Worm (Caenorhabditis elegans): Measurements from ENCODE around the gene T13C2.2.

ce11 chrII:6754671-6755224 lies 37.2 kb upstream of the T13C2.2 start, which contains the start of the genes srx-95 and fis-1:
- no peak for TF ChIP-seq dox-1 (GFP tag; IDR thresholded peaks at IDR 0.05)
- TF ChIP-seq rec-8 (tag; optimal IDR thresholded peaks at IDR 0.05) = no peak
- no peak for TF ChIP-seq egl-44 (GFP tag; IDR thresholded peaks at IDR 0.05)
- no peak for TF ChIP-seq zim-3 (tag; optimal IDR thresholded peaks at IDR 0.05)
- no peak for TF ChIP-seq ama-1 (optimal IDR thresholded peaks at IDR 0.05)
- no peak for TF ChIP-seq ama-1 (GFP tag; optimal IDR thresholded peaks at IDR 0.05)
- TF ChIP-seq him-1 (tag; optimal IDR thresholded peaks at IDR 0.05) = no peak
- no peak for TF ChIP-seq mxl-1 (tag; optimal IDR thresholded peaks at IDR 0.05)
- TF ChIP-seq pha-4 (tag; optimal IDR thresholded peaks at IDR 0.05) = no peak
- TF ChIP-seq mes-4 (tag; optimal IDR thresholded peaks at IDR 0.05) = no peak
- no peak for TF ChIP-seq ets-4 (GFP tag; optimal IDR thresholded peaks at IDR 0.05)
- TF ChIP-seq mcd-1 (GFP tag; IDR thresholded peaks at IDR 0.05) = no peak
